Fruit fly (Drosophila melanogaster) whole organism, embryonic: Measurements from ENCODE around the gene CG31249.
A peak's percentile ranks its signal among the peaks of the same experiment; 100 is the strongest.

Source experiments
- Blimp-1 ChIP-seq: fragments of 200-800 bp; sonication (Bioruptor generic); optimal IDR thresholded peaks from 3 replicates; lab custom pipeline; 2018; ENCODE audit warnings: missing biosample characterization, missing genetic modification characterization, mild to moderate bottlenecking, moderate library complexity, missing genetic modification reagents
- CG10979 ChIP-seq: fragments of 200-800 bp; sonication (Bioruptor generic); optimal IDR thresholded peaks from 2 replicates; lab custom pipeline; 2018; ENCODE audit warnings: missing biosample characterization, mild to moderate bottlenecking, missing genetic modification characterization, moderate library complexity
- CG11560 ChIP-seq: fragments of 200-800 bp; sonication (Bioruptor generic); IDR thresholded peaks from 3 replicates; pipeline ENCODE4 v1.3.6; 2022; ENCODE audit warnings: missing biosample characterization, missing genetic modification characterization
- CG12071 ChIP-seq: fragments of 200-800 bp; sonication (Bioruptor generic); optimal IDR thresholded peaks from 3 replicates; lab custom pipeline; 2018; ENCODE audit warnings: missing biosample characterization, mild to moderate bottlenecking, missing genetic modification characterization
- CG13775 ChIP-seq: fragments of 200-800 bp; sonication (Bioruptor generic); optimal IDR thresholded peaks from 3 replicates; lab custom pipeline; 2017; ENCODE audit warnings: missing biosample characterization, mild to moderate bottlenecking, missing genetic modification characterization
- CG13894 ChIP-seq: fragments of 200-800 bp; sonication (Bioruptor generic); optimal IDR thresholded peaks from 3 replicates; lab custom pipeline; 2018; ENCODE audit warnings: missing biosample characterization, mild to moderate bottlenecking, missing genetic modification characterization, moderate library complexity
- CG14710 ChIP-seq: fragments of 200-800 bp; sonication (Bioruptor generic); optimal IDR thresholded peaks from 3 replicates; lab custom pipeline; 2019; ENCODE audit warnings: missing biosample characterization, mild to moderate bottlenecking, missing genetic modification characterization, moderate library complexity
- CG15073 ChIP-seq: fragments of 200-800 bp; sonication (Bioruptor generic); optimal IDR thresholded peaks from 2 replicates; lab custom pipeline; 2016; ENCODE audit warnings: missing biosample characterization, missing genetic modification characterization
- CG1647 ChIP-seq: fragments of 200-800 bp; sonication (Bioruptor generic); optimal IDR thresholded peaks from 3 replicates; lab custom pipeline; 2016; ENCODE audit warnings: missing biosample characterization, missing genetic modification characterization
- CG17359 ChIP-seq: fragments of 200-800 bp; sonication (Bioruptor generic); optimal IDR thresholded peaks from 3 replicates; lab custom pipeline; 2018; ENCODE audit warnings: missing biosample characterization, mild to moderate bottlenecking, missing genetic modification characterization, moderate library complexity
- CG17385 ChIP-seq: fragments of 200-800 bp; sonication (Bioruptor generic); optimal IDR thresholded peaks from 3 replicates; lab custom pipeline; 2018; ENCODE audit warnings: missing biosample characterization, mild to moderate bottlenecking, missing genetic modification characterization
- CG2889 ChIP-seq: fragments of 200-800 bp; sonication (Bioruptor generic); IDR thresholded peaks from 3 replicates; pipeline ENCODE4 v1.3.6; 2022; ENCODE audit warnings: missing biosample characterization, missing genetic modification characterization
- CG30403 ChIP-seq: fragments of 200-800 bp; sonication (Bioruptor generic); optimal IDR thresholded peaks from 3 replicates; lab custom pipeline; 2016; ENCODE audit warnings: missing biosample characterization, missing genetic modification characterization
- CG30431 ChIP-seq: fragments of 200-800 bp; sonication (Bioruptor generic); optimal IDR thresholded peaks from 2 replicates; lab custom pipeline; 2017; ENCODE audit warnings: missing biosample characterization, missing genetic modification characterization
- CG32532 ChIP-seq: fragments of 200-800 bp; sonication (Bioruptor generic); IDR thresholded peaks from 2 replicates; pipeline ENCODE4 v1.3.6; 2022; ENCODE audit warnings: missing biosample characterization, missing genetic modification characterization
- CG3281 ChIP-seq: fragments of 200-800 bp; sonication (Bioruptor generic); optimal IDR thresholded peaks from 3 replicates; lab custom pipeline; 2017; ENCODE audit warnings: missing biosample characterization, mild to moderate bottlenecking, missing genetic modification characterization
- CG4328 ChIP-seq: fragments of 200-800 bp; sonication (Bioruptor generic); optimal IDR thresholded peaks from 3 replicates; lab custom pipeline; 2017; ENCODE audit warnings: missing biosample characterization, missing genetic modification reagents, missing genetic modification characterization
- CG7556 ChIP-seq: fragments of 200-800 bp; sonication (Bioruptor generic); optimal IDR thresholded peaks from 2 replicates; lab custom pipeline; 2017; ENCODE audit warnings: missing biosample characterization, mild to moderate bottlenecking, missing genetic modification characterization
- CG7786 ChIP-seq: fragments of 200-800 bp; sonication (Bioruptor generic); optimal IDR thresholded peaks from 2 replicates; lab custom pipeline; 2016; ENCODE audit warnings: missing biosample characterization, missing genetic modification characterization
- CkIIα-i1 ChIP-seq: fragments of 200-800 bp; sonication (Bioruptor generic); IDR thresholded peaks from 2 replicates; pipeline ENCODE4 v1.3.6; 2022; ENCODE audit warnings: missing biosample characterization, missing genetic modification characterization
- CrebB ChIP-seq: fragments of 200-800 bp; sonication (Bioruptor generic); optimal IDR thresholded peaks from 3 replicates; lab custom pipeline; 2018; ENCODE audit warnings: missing biosample characterization, mild to moderate bottlenecking, missing genetic modification characterization
- Drgx ChIP-seq: fragments of 200-800 bp; sonication (Bioruptor generic); IDR thresholded peaks from 2 replicates; pipeline ENCODE4 v1.3.6; 2022; ENCODE audit warnings: missing biosample characterization, missing genetic modification characterization
- HmgD ChIP-seq: fragments of 200-800 bp; sonication (Bioruptor generic); optimal IDR thresholded peaks from 3 replicates; lab custom pipeline; 2016; ENCODE audit warnings: missing biosample characterization, missing genetic modification characterization
- Lhr ChIP-seq: fragments of 200-800 bp; sonication (Bioruptor generic); optimal IDR thresholded peaks from 3 replicates; lab custom pipeline; 2017; ENCODE audit warnings: mild to moderate bottlenecking, missing biosample characterization, missing genetic modification reagents, missing genetic modification characterization
- Nf-YB ChIP-seq: fragments of 200-800 bp; sonication (Bioruptor generic); optimal IDR thresholded peaks from 3 replicates; lab custom pipeline; 2019; ENCODE audit warnings: missing biosample characterization, mild to moderate bottlenecking, missing genetic modification characterization, moderate library complexity
- Poxn ChIP-seq: fragments of 200-800 bp; sonication (Bioruptor generic); IDR thresholded peaks from 2 replicates; pipeline ENCODE4 v1.3.6; 2022; ENCODE audit warnings: missing biosample characterization, missing genetic modification characterization
- Scr ChIP-seq: fragments of 200-800 bp; sonication (Bioruptor generic); IDR thresholded peaks from 2 replicates; pipeline ENCODE4 v1.3.6; 2022; ENCODE audit warnings: missing biosample characterization, missing genetic modification characterization; ENCODE audit not compliant: partially characterized antibody
- Trl ChIP-seq, 3 experiments: fragments of >200 bp in 2 of 3; fragments of 200-800 bp in 1 of 3; sonication (Bioruptor generic) in 1 of 3; optimal IDR thresholded peaks; 2 replicates in 1 of 3; 3 replicates in 2 of 3; lab custom pipeline; 2016 to 2017; ENCODE audit warnings: missing biosample characterization in 1 of 3, missing genetic modification characterization in 1 of 3
- abd-A ChIP-seq: fragments of 200-800 bp; sonication (Bioruptor generic); optimal IDR thresholded peaks from 3 replicates; lab custom pipeline; 2019; ENCODE audit warnings: missing biosample characterization, mild to moderate bottlenecking, missing genetic modification characterization, moderate library complexity
- cg ChIP-seq: fragments of 200-800 bp; sonication (Bioruptor generic); optimal IDR thresholded peaks from 3 replicates; lab custom pipeline; 2019; ENCODE audit warnings: missing biosample characterization, mild to moderate bottlenecking, missing genetic modification characterization, moderate library complexity
- dmrt99B ChIP-seq: fragments of 200-800 bp; sonication (Bioruptor generic); optimal IDR thresholded peaks from 2 replicates; lab custom pipeline; 2018; ENCODE audit warnings: missing biosample characterization, mild to moderate bottlenecking, missing genetic modification characterization, moderate library complexity
- gem ChIP-seq: fragments of 200-800 bp; sonication (Bioruptor generic); optimal IDR thresholded peaks from 2 replicates; lab custom pipeline; 2019; ENCODE audit warnings: missing biosample characterization, mild to moderate bottlenecking, missing genetic modification characterization, moderate library complexity
- grau ChIP-seq: fragments of 200-800 bp; optimal IDR thresholded peaks from 3 replicates; lab custom pipeline; 2019; ENCODE audit warnings: missing biosample characterization, mild to moderate bottlenecking, missing genetic modification characterization, moderate library complexity
- gsb ChIP-seq: fragments of 200-800 bp; sonication (Bioruptor generic); IDR thresholded peaks from 2 replicates; pipeline ENCODE4 v1.3.6; 2022; ENCODE audit warnings: missing biosample characterization, missing genetic modification characterization
- lbe ChIP-seq: fragments of 200-800 bp; sonication (Bioruptor generic); optimal IDR thresholded peaks from 2 replicates; lab custom pipeline; 2016; ENCODE audit warnings: missing biosample characterization, mild to moderate bottlenecking, missing genetic modification characterization
- lilli ChIP-seq: fragments of 200-800 bp; sonication (Bioruptor generic); optimal IDR thresholded peaks from 3 replicates; lab custom pipeline; 2016; ENCODE audit warnings: missing biosample characterization, missing genetic modification characterization
- nerfin-2 ChIP-seq: fragments of 200-800 bp; sonication (Bioruptor generic); IDR thresholded peaks from 2 replicates; pipeline ENCODE4 v1.3.6; 2022; ENCODE audit warnings: missing biosample characterization, missing genetic modification characterization; ENCODE audit not compliant: partially characterized antibody
- pho ChIP-seq: fragments of 200-800 bp; sonication (Bioruptor generic); optimal IDR thresholded peaks from 2 replicates; lab custom pipeline; 2016; ENCODE audit warnings: missing biosample characterization, missing genetic modification characterization
- pum ChIP-seq: fragments of 200-800 bp; sonication (Bioruptor generic); optimal IDR thresholded peaks from 2 replicates; lab custom pipeline; 2016; ENCODE audit warnings: missing biosample characterization, missing genetic modification characterization
- sens ChIP-seq: fragments of 200-800 bp; sonication (Bioruptor generic); peaks from one replicate; lab custom pipeline; 2016; ENCODE audit warnings: missing biosample characterization, missing genetic modification characterization
- seq ChIP-seq: fragments of 200-800 bp; sonication (Bioruptor generic); IDR thresholded peaks from 2 replicates; pipeline ENCODE4 v1.3.6; 2022; ENCODE audit warnings: missing biosample characterization, missing genetic modification characterization
- sima ChIP-seq: fragments of 200-800 bp; sonication (Bioruptor generic); optimal IDR thresholded peaks from 2 replicates; lab custom pipeline; 2016; ENCODE audit warnings: missing biosample characterization, missing genetic modification characterization
- stc ChIP-seq: fragments of 200-800 bp; sonication (Bioruptor generic); IDR thresholded peaks from 2 replicates; pipeline ENCODE4 v1.3.6; 2022; ENCODE audit warnings: missing biosample characterization, missing genetic modification characterization
- unpg ChIP-seq: fragments of 200-800 bp; sonication (Bioruptor generic); optimal IDR thresholded peaks from 3 replicates; lab custom pipeline; 2018; ENCODE audit warnings: missing biosample characterization, mild to moderate bottlenecking, missing genetic modification characterization, moderate library complexity
- usp ChIP-seq: fragments of >200 bp; optimal IDR thresholded peaks from 2 replicates; lab custom pipeline; 2017; ENCODE audit warnings: missing biosample characterization, missing genetic modification characterization
- vfl ChIP-seq: fragments of 200-800 bp; sonication (Bioruptor generic); optimal IDR thresholded peaks from 2 replicates; lab custom pipeline; 2016; ENCODE audit warnings: missing biosample characterization, missing genetic modification characterization

CG31249 gene

DNA sequence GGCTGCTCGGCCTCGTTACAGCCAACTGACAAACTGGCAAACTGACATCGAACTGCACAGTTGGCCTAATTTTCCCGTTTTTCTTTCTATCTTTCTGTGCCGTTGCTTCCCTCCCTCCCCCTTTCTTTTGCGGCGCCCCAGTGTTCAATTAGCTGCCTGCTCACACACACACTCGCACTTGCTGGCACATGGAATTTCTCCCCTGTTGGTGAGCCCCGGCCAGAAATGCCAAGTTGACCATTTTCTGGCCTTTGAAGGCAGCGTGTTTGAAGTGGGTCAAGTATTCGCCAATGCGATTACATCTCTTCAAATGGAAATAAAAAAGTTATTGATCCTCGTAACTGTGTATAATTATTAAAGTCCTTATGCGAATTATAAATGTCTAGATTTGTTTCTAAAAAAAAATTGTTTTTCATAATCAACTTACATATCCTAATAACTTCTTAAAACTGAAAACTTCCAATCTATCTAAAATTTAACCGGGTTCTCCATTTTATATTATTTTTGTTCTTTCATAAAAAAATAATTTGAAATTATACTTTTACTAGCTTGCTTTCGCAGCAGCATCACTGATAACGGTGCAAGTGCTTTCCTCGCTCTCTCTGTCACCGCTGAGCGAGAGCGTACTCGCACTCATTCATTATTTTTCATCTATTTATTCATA, 6.1 kb downstream of the CG31249 start (continued):
- TF ChIP-seq CG12071 (GFP tag; lab: Kevin White, UChicago) (no peak), stc (GFP tag; lab: Robert Waterston, UW) (no peak), CG30431 (GFP tag; lab: Kevin White, UChicago) (no peak), CkIIα-i1 (GFP tag; lab: Robert Waterston, UW) (no peak), CG13894 (tag; lab: Kevin White, UChicago) (no peak), CG1647 (GFP tag; lab: Kevin White, UChicago) (no peak), Poxn (no peak), vfl (no peak), Lhr (GFP tag; lab: Kevin White, UChicago) (no peak), Nf-YB (GFP tag; lab: Kevin White, UChicago) (no peak), CG15073 (GFP tag; lab: Kevin White, UChicago) (no peak), CG2889 (GFP tag; lab: Robert Waterston, UW) (no peak), CG4328 (GFP tag; lab: Kevin White, UChicago) (no peak), cg (peak; percentile 74), CrebB (tag; lab: Kevin White, UChicago) (no peak), gsb (GFP tag; lab: Robert Waterston, UW) (no peak), CG17359 (tag; lab: Kevin White, UChicago) (peak; percentile 18), CG32532 (GFP tag; lab: Robert Waterston, UW) (no peak), sima (no peak), Blimp-1 (GFP tag; lab: Kevin White, UChicago) (peak; percentile 56), HmgD (GFP tag; lab: Kevin White, UChicago) (peak; percentile 5)
- TF ChIP-seq, all 482 proteins: peak for 146

DNA sequence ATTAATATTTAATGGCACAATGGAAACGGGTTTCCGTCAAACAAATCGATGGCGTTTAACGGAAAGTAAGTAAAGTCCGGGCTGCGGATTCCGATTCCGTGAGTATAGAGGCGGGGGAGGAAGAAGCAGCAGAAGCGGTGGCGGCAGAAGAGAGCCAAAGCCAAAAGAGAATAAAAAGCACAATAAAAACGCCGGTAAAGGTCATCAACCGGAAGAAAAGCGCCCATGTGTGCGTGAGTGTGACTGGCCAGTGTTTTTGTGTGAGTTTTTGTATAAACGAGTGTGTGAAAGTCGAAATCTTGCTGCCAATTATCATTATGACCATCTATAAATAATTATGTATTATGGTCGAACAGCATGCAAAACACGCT, 6.6 kb downstream of the CG31249 start:
- TF ChIP-seq cg (peak; percentile 73), Trl (optimal IDR thresholded peaks at IDR 0.05; lab: Kevin White, UChicago) (peak; percentile 29 to 39), Trl (GFP tag; optimal IDR thresholded peaks at IDR 0.05; lab: Kevin White, UChicago) (no peak), usp (GFP tag; lab: Kevin White, UChicago) (no peak), abd-A (tag; lab: Kevin White, UChicago) (peak; percentile 45), CG17385 (GFP tag; lab: Kevin White, UChicago) (peak; percentile 72), Scr (GFP tag; lab: Robert Waterston, UW) (0 out of 2 replicates have a peak, but pooled peaks have one; percentile 27)

DNA sequence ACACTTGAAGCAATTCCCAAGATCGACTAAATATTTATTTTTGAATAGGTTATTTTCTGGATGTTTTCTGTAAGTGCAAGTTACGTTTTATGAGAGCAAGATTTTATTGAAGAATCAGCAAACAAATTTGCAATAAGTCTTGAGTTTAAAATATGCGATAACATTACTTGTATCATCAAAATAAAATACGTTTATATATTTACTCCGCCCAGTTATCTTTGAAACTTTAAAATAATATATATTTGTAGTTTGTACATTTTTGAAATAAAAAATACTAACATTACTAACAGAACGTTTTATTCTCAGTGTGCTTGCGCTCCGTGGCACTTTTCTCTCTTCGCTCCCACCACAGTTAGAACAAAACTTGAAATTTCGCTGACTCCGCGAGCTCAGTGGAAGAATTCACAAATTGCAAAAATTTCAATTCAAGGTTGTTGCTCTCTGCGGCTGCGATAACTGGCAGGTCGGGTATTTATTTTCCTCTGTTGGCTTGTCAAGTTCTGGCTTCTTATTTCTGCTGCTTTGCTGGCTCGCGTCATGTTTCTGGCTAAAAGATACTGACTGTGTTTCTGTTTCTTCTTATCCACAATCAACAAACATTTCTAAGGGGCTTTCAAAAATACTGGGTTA, 7.4 kb downstream of the CG31249 start:
- TF ChIP-seq CG17359 (tag; lab: Kevin White, UChicago) = no peak
- peak; percentile 15 for TF ChIP-seq CG10979 (tag; lab: Kevin White, UChicago)
- peak; percentile 37 for TF ChIP-seq CG3281 (GFP tag; lab: Kevin White, UChicago)
- TF ChIP-seq unpg = peak; percentile 20
- peak; percentile 78; the same call in 1 of the 2 replicates for TF ChIP-seq Drgx (GFP tag; lab: Robert Waterston, UW)
- peak; percentile 57 for TF ChIP-seq CG30403 (GFP tag; lab: Kevin White, UChicago)
- no peak for TF ChIP-seq pum (GFP tag; lab: Kevin White, UChicago)
- TF ChIP-seq grau (tag; lab: Kevin White, UChicago) = peak; percentile 36
- no peak for TF ChIP-seq CG7786 (GFP tag; lab: Kevin White, UChicago)
- TF ChIP-seq gem (tag; lab: Kevin White, UChicago) = peak; percentile 56
- TF ChIP-seq sens (GFP tag; lab: Kevin White, UChicago) = peak; percentile 71
- peak; percentile 20 for TF ChIP-seq lilli (GFP tag; lab: Kevin White, UChicago)
- TF ChIP-seq nerfin-2 = no peak
- TF ChIP-seq lbe = peak; percentile 87
- 0 out of 2 replicates have a peak, but pooled peaks have one; percentile 7 for TF ChIP-seq seq (GFP tag; lab: Robert Waterston, UW)
- no peak for TF ChIP-seq dmrt99B
- no peak for TF ChIP-seq pho
- TF ChIP-seq CG14710 (tag; lab: Kevin White, UChicago) = peak; percentile 2
- peak; percentile 17 for TF ChIP-seq CG7556
- no peak for TF ChIP-seq CG11560 (tag; lab: Robert Waterston, UW)
- TF ChIP-seq CG13775 (GFP tag; lab: Kevin White, UChicago) = peak; percentile 36
